Fruit fly (Drosophila melanogaster): ENCODE results near the gene CG13043.
A peak's percentile ranks its signal among the peaks of the same experiment; 100 is the strongest.

Gene CG13043

DNA sequence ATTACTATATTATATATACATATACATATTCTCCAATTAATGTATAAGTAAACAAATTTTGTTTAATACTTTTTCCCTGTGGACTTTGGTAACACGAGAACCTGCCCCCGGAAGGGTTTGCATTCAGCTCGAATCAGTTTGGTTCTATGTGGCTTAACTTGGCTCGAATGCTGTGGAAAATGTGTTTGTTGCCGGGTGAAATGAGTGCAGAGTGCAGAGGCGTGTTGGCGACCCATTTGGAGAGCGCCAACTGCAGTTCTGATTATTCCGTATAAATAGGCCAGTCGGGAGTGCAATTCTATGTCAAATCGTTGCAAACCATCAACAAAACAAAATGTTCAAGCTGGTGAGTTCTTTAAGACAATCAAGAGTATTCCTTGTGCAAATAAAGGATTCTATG lies 12.1 kb upstream of the CG13043 start, which contains the start of gene Nplp3:
Gene Nplp3, plus strand, starts transcription at position 301 of the 400 bp plus-strand sequence.
- TF ChIP-seq foxo (GFP tag; optimal IDR thresholded peaks at IDR 0.05), result no peak
- TF ChIP-seq Mio (GFP tag; optimal IDR thresholded peaks at IDR 0.05), result no peak
- no peak for TF ChIP-seq Sp1 (GFP tag; optimal IDR thresholded peaks at IDR 0.05)
- no peak for TF ChIP-seq usp (GFP tag; optimal IDR thresholded peaks at IDR 0.05)
- no peak for TF ChIP-seq Myc (optimal IDR thresholded peaks at IDR 0.05)
- TF ChIP-seq ey (GFP tag; optimal IDR thresholded peaks at IDR 0.05), result no peak
- no peak for TF ChIP-seq sage (GFP tag; optimal IDR thresholded peaks at IDR 0.05)
- no peak for TF ChIP-seq CG32264 (GFP tag; optimal IDR thresholded peaks at IDR 0.05)
- TF ChIP-seq Dif (GFP tag; optimal IDR thresholded peaks at IDR 0.05; ENCODE audit: partially characterized antibody), result no peak
- no peak for TF ChIP-seq brk (GFP tag; optimal IDR thresholded peaks at IDR 0.05)
- TF ChIP-seq dmrt93B (GFP tag; optimal IDR thresholded peaks at IDR 0.05), result no peak
- no peak for TF ChIP-seq dl (GFP tag; optimal IDR thresholded peaks at IDR 0.05; ENCODE audit: insufficient read depth in 1 of 2, partially characterized antibody in 2 of 2)
- TF ChIP-seq lola (GFP tag; optimal IDR thresholded peaks at IDR 0.05), result no peak
- no peak for TF ChIP-seq h (GFP tag; optimal IDR thresholded peaks at IDR 0.05)
- TF ChIP-seq Abd-B (GFP tag; optimal IDR thresholded peaks at IDR 0.05), result no peak
- no peak for TF ChIP-seq Rel (GFP tag; optimal IDR thresholded peaks at IDR 0.05)
- TF ChIP-seq Rel (tag; optimal IDR thresholded peaks at IDR 0.05), result no peak
- TF ChIP-seq fru (GFP tag; optimal IDR thresholded peaks at IDR 0.05), result no peak

DNA sequence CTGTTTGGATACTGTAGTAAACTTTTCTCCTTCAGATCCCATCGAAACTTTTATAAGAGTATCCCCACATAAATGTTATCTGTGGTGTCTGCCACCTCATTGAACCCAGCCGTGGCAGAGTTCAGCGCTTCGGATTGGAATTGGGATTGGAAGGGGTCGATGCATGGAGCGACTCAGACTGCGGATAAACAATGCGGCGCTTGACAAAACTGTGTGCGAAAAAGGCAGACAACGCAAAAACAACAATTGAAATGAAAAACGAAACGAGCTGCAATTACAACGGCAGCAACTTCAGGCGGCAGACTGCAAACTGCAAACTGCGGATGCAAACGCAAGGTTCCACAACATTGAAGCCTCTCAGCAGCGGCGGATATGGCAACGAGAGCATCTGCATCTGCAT lies 8.3 kb upstream of the CG13043 start, which contains the start of gene CG13062:
Gene CG13062, plus strand, starts transcription at position 301 of the 400 bp plus-strand sequence.
- TF ChIP-seq fru (GFP tag; optimal IDR thresholded peaks at IDR 0.05), result no peak
- no peak for TF ChIP-seq usp (GFP tag; optimal IDR thresholded peaks at IDR 0.05)
- no peak for TF ChIP-seq Mio (GFP tag; optimal IDR thresholded peaks at IDR 0.05)
- TF ChIP-seq Rel (GFP tag; optimal IDR thresholded peaks at IDR 0.05), result no peak
- TF ChIP-seq Rel (tag; optimal IDR thresholded peaks at IDR 0.05), result no peak

DNA sequence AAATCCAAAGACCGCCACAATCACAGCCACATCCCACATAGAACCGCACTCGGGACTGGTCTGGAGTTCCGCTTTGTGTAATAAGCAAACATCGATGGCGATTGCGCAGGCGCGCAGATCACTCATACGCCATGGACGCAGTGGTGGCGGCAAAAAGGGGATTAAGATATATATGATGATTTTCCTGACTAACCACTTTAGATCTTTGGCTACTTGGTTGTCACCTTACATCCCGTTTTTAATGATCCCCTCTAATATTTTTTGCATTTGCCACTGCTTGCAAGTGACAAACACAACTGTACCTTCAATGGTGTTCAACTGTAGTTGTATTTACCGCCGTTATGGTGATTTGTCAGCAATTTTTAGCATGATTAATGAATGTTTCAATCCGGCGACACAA lies 4.3 kb upstream of the CG13043 start:
- TF ChIP-seq ey (GFP tag; optimal IDR thresholded peaks at IDR 0.05) (peak; percentile 32), dl (GFP tag; optimal IDR thresholded peaks at IDR 0.05; ENCODE audit: insufficient read depth in 1 of 2, partially characterized antibody in 2 of 2) (no peak), foxo (GFP tag; optimal IDR thresholded peaks at IDR 0.05) (peak in 1 of 2 experiments; percentile 55), Mio (GFP tag; optimal IDR thresholded peaks at IDR 0.05) (no peak), br (GFP tag; optimal IDR thresholded peaks at IDR 0.05) (peak; percentile 17), GATAd (GFP tag; optimal IDR thresholded peaks at IDR 0.05) (no peak)

- no peak for TF ChIP-seq dsf (GFP tag; optimal IDR thresholded peaks at IDR 0.05; ENCODE audit: borderline replicate concordance)
- TF ChIP-seq dmrt93B (GFP tag; optimal IDR thresholded peaks at IDR 0.05), result no peak
- TF ChIP-seq sv (GFP tag; optimal IDR thresholded peaks at IDR 0.05), result no peak
- TF ChIP-seq OdsH (GFP tag; optimal IDR thresholded peaks at IDR 0.05), result no peak
- TF ChIP-seq usp (GFP tag; optimal IDR thresholded peaks at IDR 0.05), result no peak
- TF ChIP-seq Hr83 (GFP tag; optimal IDR thresholded peaks at IDR 0.05; ENCODE audit: poor library complexity, severe bottlenecking), result no peak
- no peak for TF ChIP-seq foxo (GFP tag; optimal IDR thresholded peaks at IDR 0.05)
- no peak for TF ChIP-seq brk (GFP tag; optimal IDR thresholded peaks at IDR 0.05)
- no peak for TF ChIP-seq Mio (GFP tag; optimal IDR thresholded peaks at IDR 0.05)
- TF ChIP-seq pan (optimal IDR thresholded peaks at IDR 0.05), result no peak
These were observed 2.7 kb upstream of the CG13043 start, which contains the start of gene CG13042 for dm6 chr3L:16308380-16308779. Gene CG13042, minus strand, starts transcription at chr3L:16308480.

dm6 chr3L:16303982-16304381 lies 1.7 kb downstream of the CG13043 start, which contains the start of gene CG43249:
Gene CG43249, plus strand, starts transcription at chr3L:16304282.
- TF ChIP-seq CG9705 (GFP tag; optimal IDR thresholded peaks at IDR 0.05) (no peak), sage (GFP tag; optimal IDR thresholded peaks at IDR 0.05) (no peak)

DNA sequence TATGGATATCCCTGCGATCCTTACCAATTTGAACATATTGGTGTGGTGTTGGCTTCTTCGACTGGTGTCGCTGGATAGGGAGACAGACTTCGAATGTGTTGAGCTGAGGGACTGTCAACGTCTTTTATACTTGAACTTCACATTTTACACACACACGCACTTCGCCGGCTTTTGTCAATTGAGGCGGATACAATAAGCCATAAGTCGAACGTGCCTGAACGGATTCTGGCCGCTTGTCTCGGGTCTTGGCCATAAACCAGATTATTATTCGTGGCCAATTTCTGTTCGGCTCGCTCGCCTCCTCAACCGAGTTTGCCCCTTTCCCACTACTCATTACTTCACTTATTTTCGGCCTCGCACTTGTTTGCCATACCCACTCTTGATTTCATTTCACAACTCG lies 2.6 kb downstream of the CG13043 start, which contains the start of gene CG13044:
Gene CG13044, minus strand, starts transcription at position 101 of the 400 bp plus-strand sequence.
- TF ChIP-seq psq (GFP tag; optimal IDR thresholded peaks at IDR 0.05) (no peak), woc (GFP tag; optimal IDR thresholded peaks at IDR 0.05) (no peak), tai (GFP tag; optimal IDR thresholded peaks at IDR 0.05) (no peak), GATAd (GFP tag; optimal IDR thresholded peaks at IDR 0.05) (no peak), brk (GFP tag; optimal IDR thresholded peaks at IDR 0.05) (no peak), dl (GFP tag; optimal IDR thresholded peaks at IDR 0.05; ENCODE audit: insufficient read depth in 1 of 2, partially characterized antibody in 2 of 2) (no peak), OdsH (GFP tag; optimal IDR thresholded peaks at IDR 0.05) (no peak), br (GFP tag; optimal IDR thresholded peaks at IDR 0.05) (no peak), Mio (GFP tag; optimal IDR thresholded peaks at IDR 0.05) (no peak), Rel (GFP tag; optimal IDR thresholded peaks at IDR 0.05) (no peak), Rel (tag; optimal IDR thresholded peaks at IDR 0.05) (no peak), dmrt93B (GFP tag; optimal IDR thresholded peaks at IDR 0.05) (no peak), N (GFP tag; optimal IDR thresholded peaks at IDR 0.05) (no peak), Jra (GFP tag; optimal IDR thresholded peaks at IDR 0.05) (no peak)

All from whole organism, wandering third instar larva.